Worm (Caenorhabditis elegans) whole organism, L4 larva: ENCODE measurements around the gene lmp-2.

ENCODE experiments used
- D1046.2 ChIP-seq: fragments of 200-800 bp; sonication (Bioruptor generic); IDR thresholded peaks from 2 replicates; pipeline ENCODE4 v1.3.6; 2022; ENCODE audit warnings: missing genetic modification characterization, missing compliant biosample characterization
- F49E8.2 ChIP-seq: sonication (generic microtip); optimal IDR thresholded peaks from 2 replicates; lab custom pipeline; 2016; ENCODE audit warnings: missing compliant biosample characterization, mild to moderate bottlenecking, missing genetic modification characterization, borderline replicate concordance
- R02D3.7 ChIP-seq: fragments of 150-350 bp; sonication (generic microtip); optimal IDR thresholded peaks from 3 replicates; lab custom pipeline; 2014; ENCODE audit warnings: missing biosample characterization, missing genetic modification characterization
- Y48G9A.11 ChIP-seq: fragments of 200-800 bp; sonication (Bioruptor generic); IDR thresholded peaks from 2 replicates; pipeline ENCODE4 v1.3.6; 2022; ENCODE audit warnings: missing genetic modification reagents, missing genetic modification characterization, missing compliant biosample characterization
- ZK546.5 ChIP-seq, 2 experiments: sonication (generic microtip); optimal IDR thresholded peaks; 2 replicates each; lab custom pipeline; 2017; ENCODE audit warnings: missing biosample characterization in 2 of 2, missing genetic modification characterization in 2 of 2
- aha-1 ChIP-seq: fragments of 150-350 bp; peaks from one replicate; lab custom pipeline; 2014; ENCODE audit warnings: missing biosample characterization, missing genetic modification characterization
- ama-1 ChIP-seq: fragments of 150-350 bp; optimal IDR thresholded peaks from 2 replicates; lab custom pipeline; 2014; ENCODE audit warnings: inconsistent platforms, mixed read lengths
- arid-1 ChIP-seq: fragments of 200-800 bp; sonication (Bioruptor generic); conservative IDR thresholded peaks from 2 replicates; pipeline ENCODE4 v1.3.6; 2022; ENCODE audit warnings: missing genetic modification reagents, missing genetic modification characterization, missing compliant biosample characterization
- attf-4 ChIP-seq: sonication (generic microtip); optimal IDR thresholded peaks from 3 replicates; lab custom pipeline; 2017; ENCODE audit warnings: missing biosample characterization, missing genetic modification characterization
- ceh-28 ChIP-seq: fragments of 150-350 bp; optimal IDR thresholded peaks from 2 replicates; lab custom pipeline; 2014; ENCODE audit warnings: missing biosample characterization, missing genetic modification reagents, missing genetic modification characterization
- ceh-62 ChIP-seq: sonication (generic microtip); optimal IDR thresholded peaks from 2 replicates; lab custom pipeline; 2017; ENCODE audit warnings: missing biosample characterization, missing genetic modification characterization
- ces-1 ChIP-seq: fragments of 150-350 bp; sonication (generic microtip); optimal IDR thresholded peaks from 4 replicates; lab custom pipeline; 2014; ENCODE audit warnings: missing biosample characterization, missing genetic modification reagents, missing genetic modification characterization
- cey-2 ChIP-seq: sonication (generic microtip); optimal IDR thresholded peaks from 3 replicates; lab custom pipeline; 2017; ENCODE audit warnings: missing genetic modification characterization, mild to moderate bottlenecking, missing compliant biosample characterization, antibody characterized with exemption, borderline replicate concordance; ENCODE audit not compliant: insufficient read depth
- daf-12 ChIP-seq: fragments of 150-350 bp; optimal IDR thresholded peaks from 2 replicates; lab custom pipeline; 2014; ENCODE audit warnings: missing biosample characterization, missing genetic modification reagents, missing genetic modification characterization
- daf-16 ChIP-seq, 3 experiments: sonication (generic microtip); optimal IDR thresholded peaks; 2 replicates each; lab custom pipeline; 2016 to 2017; ENCODE audit warnings: missing genetic modification characterization in 3 of 3, missing genetic modification reagents in 3 of 3, mild to moderate bottlenecking in 2 of 3, missing compliant biosample characterization in 2 of 3, missing biosample characterization in 1 of 3, moderate library complexity in 1 of 3
- daf-8 ChIP-seq: fragments of 200-800 bp; sonication (Bioruptor generic); IDR thresholded peaks from 2 replicates; pipeline ENCODE4 v1.3.6; 2022; ENCODE audit warnings: missing genetic modification characterization, missing compliant biosample characterization
- dmd-6 ChIP-seq: fragments of 200-800 bp; sonication (Bioruptor generic); IDR thresholded peaks from 2 replicates; pipeline ENCODE4 v1.3.6; 2022; ENCODE audit warnings: missing genetic modification reagents, missing genetic modification characterization, missing compliant biosample characterization
- dmd-9 ChIP-seq: fragments of 200-800 bp; sonication (Bioruptor generic); IDR thresholded peaks from 2 replicates; pipeline ENCODE4 v1.3.6; 2022; ENCODE audit warnings: missing genetic modification reagents, missing genetic modification characterization, missing compliant biosample characterization
- dve-1 ChIP-seq: sonication (generic microtip); optimal IDR thresholded peaks from 2 replicates; lab custom pipeline; 2017; ENCODE audit warnings: antibody characterized with exemption, mild to moderate bottlenecking, missing genetic modification characterization, missing compliant biosample characterization; ENCODE audit not compliant: insufficient read depth
- egl-43 ChIP-seq: fragments of 200-800 bp; sonication (Bioruptor generic); IDR thresholded peaks from 2 replicates; pipeline ENCODE4 v1.3.6; 2022; ENCODE audit warnings: missing genetic modification reagents, missing genetic modification characterization, missing compliant biosample characterization
- gei-8 ChIP-seq: fragments of 200-800 bp; sonication (Bioruptor generic); optimal IDR thresholded peaks from 2 replicates; lab custom pipeline; 2018; ENCODE audit warnings: mild to moderate bottlenecking, missing genetic modification characterization, missing compliant biosample characterization
- hif-1 ChIP-seq, 2 experiments: sonication (generic microtip); optimal IDR thresholded peaks; 2 replicates each; lab custom pipeline; 2016 to 2017; ENCODE audit warnings: missing compliant biosample characterization in 2 of 2, missing genetic modification characterization in 2 of 2, missing genetic modification reagents in 2 of 2, missing genotype in 2 of 2, mild to moderate bottlenecking in 1 of 2
- hlh-11 ChIP-seq: fragments of 200-800 bp; sonication (Bioruptor generic); optimal IDR thresholded peaks from 2 replicates; lab custom pipeline; 2018; ENCODE audit warnings: mild to moderate bottlenecking, missing genetic modification characterization, missing compliant biosample characterization
- hlh-30 ChIP-seq: sonication (generic microtip); optimal IDR thresholded peaks from 2 replicates; lab custom pipeline; 2017; ENCODE audit warnings: antibody characterized with exemption, mild to moderate bottlenecking, missing genetic modification characterization, missing compliant biosample characterization; ENCODE audit not compliant: insufficient read depth
- lir-3 ChIP-seq: sonication (generic microtip); optimal IDR thresholded peaks from 2 replicates; lab custom pipeline; 2016; ENCODE audit warnings: mild to moderate bottlenecking, missing genetic modification characterization, missing compliant biosample characterization
- lsy-2 ChIP-seq, 2 experiments: fragments of 150-350 bp in 1 of 2; sonication (generic microtip) in 1 of 2; optimal IDR thresholded peaks; 2 replicates each; lab custom pipeline; 2014 to 2017; ENCODE audit warnings: missing biosample characterization in 2 of 2, missing genetic modification characterization in 2 of 2
- madf-5 ChIP-seq, 2 experiments: fragments of 200-800 bp; sonication (Bioruptor generic); IDR thresholded peaks; 2 replicates each; pipeline ENCODE4 v1.3.6; 2022; ENCODE audit warnings: missing compliant biosample characterization in 2 of 2, missing genetic modification characterization in 2 of 2
- madf-9 ChIP-seq: fragments of 200-800 bp; sonication (Bioruptor generic); conservative IDR thresholded peaks from 2 replicates; pipeline ENCODE4 v1.3.6; 2022; ENCODE audit warnings: missing genetic modification reagents, missing genetic modification characterization, missing compliant biosample characterization
- mdt-29 ChIP-seq: fragments of 200-800 bp; sonication (Bioruptor generic); IDR thresholded peaks from 2 replicates; pipeline ENCODE4 v1.3.6; 2022; ENCODE audit warnings: missing genetic modification reagents, missing genetic modification characterization, missing compliant biosample characterization
- mep-1 ChIP-seq: fragments of 150-350 bp; sonication (generic microtip); optimal IDR thresholded peaks from 3 replicates; lab custom pipeline; 2014; ENCODE audit warnings: missing biosample characterization, missing genetic modification characterization
- mxl-3 ChIP-seq: fragments of 200-800 bp; sonication (Bioruptor generic); optimal IDR thresholded peaks from 2 replicates; lab custom pipeline; 2018; ENCODE audit warnings: mild to moderate bottlenecking, missing genetic modification characterization, missing compliant biosample characterization
- nhr-10 ChIP-seq: fragments of 150-350 bp; optimal IDR thresholded peaks from 2 replicates; lab custom pipeline; 2014; ENCODE audit warnings: missing biosample characterization, missing genetic modification characterization
- nhr-11 ChIP-seq: fragments of 150-350 bp; optimal IDR thresholded peaks from 2 replicates; lab custom pipeline; 2014; ENCODE audit warnings: missing biosample characterization, missing genetic modification characterization
- nhr-237 ChIP-seq: sonication (generic microtip); optimal IDR thresholded peaks from 2 replicates; lab custom pipeline; 2017; ENCODE audit warnings: missing biosample characterization, missing genetic modification characterization
- nhr-28 ChIP-seq: fragments of 150-350 bp; optimal IDR thresholded peaks from 2 replicates; lab custom pipeline; 2014; ENCODE audit warnings: missing biosample characterization, missing genetic modification characterization
- rbr-2 ChIP-seq: sonication (generic microtip); optimal IDR thresholded peaks from 2 replicates; lab custom pipeline; 2016; ENCODE audit warnings: missing genotype, missing genetic modification characterization, missing compliant biosample characterization
- saeg-2 ChIP-seq: fragments of 200-800 bp; sonication (Bioruptor generic); IDR thresholded peaks from 2 replicates; pipeline ENCODE4 v1.3.6; 2022; ENCODE audit warnings: missing genetic modification reagents, missing genetic modification characterization, missing compliant biosample characterization
- sdz-12 ChIP-seq: fragments of 200-800 bp; sonication (Bioruptor generic); optimal IDR thresholded peaks from 2 replicates; lab custom pipeline; 2018; ENCODE audit warnings: mild to moderate bottlenecking, missing genetic modification characterization, missing compliant biosample characterization
- skn-1 ChIP-seq: fragments of 150-350 bp; optimal IDR thresholded peaks from 2 replicates; lab custom pipeline; 2014; ENCODE audit warnings: missing biosample characterization, missing genetic modification characterization
- snpc-1.2 ChIP-seq: fragments of 200-800 bp; sonication (Bioruptor generic); IDR thresholded peaks from 2 replicates; pipeline ENCODE4 v1.3.6; 2022; ENCODE audit warnings: missing genetic modification reagents, missing genetic modification characterization, missing compliant biosample characterization
- unc-39 ChIP-seq: sonication (generic microtip); optimal IDR thresholded peaks from 2 replicates; lab custom pipeline; 2017; ENCODE audit warnings: missing biosample characterization, missing genetic modification characterization
- unc-62 ChIP-seq, 3 experiments: fragments of 150-350 bp in 1 of 3; sonication (generic microtip); optimal IDR thresholded peaks in 2 of 3; peaks in 1 of 3; 1 replicate in 1 of 3; 2 replicates in 2 of 3; lab custom pipeline; 2014 to 2017; ENCODE audit warnings: missing biosample characterization in 3 of 3, missing genetic modification characterization in 3 of 3, missing genetic modification reagents in 3 of 3, missing genotype in 1 of 3
- vab-7 ChIP-seq: fragments of 200-800 bp; sonication (Bioruptor generic); IDR thresholded peaks from 2 replicates; pipeline ENCODE4 v1.3.6; 2022; ENCODE audit warnings: missing genetic modification reagents, missing genetic modification characterization, missing compliant biosample characterization
- zag-1 ChIP-seq: fragments of 150-350 bp; optimal IDR thresholded peaks from 2 replicates; lab custom pipeline; 2014; ENCODE audit warnings: missing biosample characterization, missing genetic modification characterization
- zfp-2 ChIP-seq: sonication (generic microtip); optimal IDR thresholded peaks from 2 replicates; lab custom pipeline; 2016; ENCODE audit warnings: mild to moderate bottlenecking, missing genetic modification characterization, missing compliant biosample characterization
- zfp-3 ChIP-seq: fragments of 200-800 bp; sonication (Bioruptor generic); conservative IDR thresholded peaks from 2 replicates; pipeline ENCODE4 v1.3.6; 2022; ENCODE audit warnings: missing genetic modification reagents, missing genetic modification characterization, missing compliant biosample characterization
- zip-2 ChIP-seq: fragments of 150-350 bp; optimal IDR thresholded peaks from 2 replicates; lab custom pipeline; 2014; ENCODE audit warnings: missing biosample characterization, missing genetic modification characterization
- ztf-11 ChIP-seq: fragments of 150-350 bp; optimal IDR thresholded peaks from 2 replicates; lab custom pipeline; 2014; ENCODE audit warnings: missing biosample characterization, missing genetic modification characterization
- ztf-7 ChIP-seq: fragments of 150-350 bp; optimal IDR thresholded peaks from 2 replicates; lab custom pipeline; 2014; ENCODE audit warnings: missing biosample characterization, missing genetic modification characterization

The lmp-2 gene

DNA sequence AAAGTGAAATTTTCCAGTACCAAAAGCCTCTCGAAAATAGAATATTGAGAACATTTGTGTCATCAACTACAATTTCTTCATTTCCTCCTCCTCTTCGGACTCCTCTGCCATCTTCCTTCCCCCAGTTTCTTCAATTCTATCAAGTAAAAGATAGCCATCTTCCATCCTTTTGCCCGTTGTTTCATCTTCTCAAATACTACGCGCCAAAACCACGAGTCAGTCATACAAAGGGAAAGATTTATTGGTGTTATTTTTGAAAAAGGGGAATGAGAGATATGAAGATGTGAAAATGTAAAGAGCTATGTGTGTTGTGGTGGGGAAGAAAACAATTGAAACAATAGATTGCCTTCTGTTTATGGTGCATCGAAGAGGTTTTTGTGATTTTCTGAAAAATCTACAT is 3.2 kb upstream of the lmp-2 start:
- TF ChIP-seq nhr-28 (peak; percentile 31), mxl-3 (GFP tag; lab: Kevin White, UChicago) (peak; percentile 6), zfp-2 (tag; lab: Kevin White, UChicago) (no peak), ztf-11 (tag; lab: Kevin White, UChicago) (no peak), nhr-10 (tag; lab: Kevin White, UChicago) (no peak), hlh-11 (tag; lab: Kevin White, UChicago) (peak; percentile 1), lsy-2 (tag; optimal IDR thresholded peaks at IDR 0.05; lab: Kevin White, UChicago) (peak in 1 of 2 experiments; percentile 3), D1046.2 (GFP tag; lab: Robert Waterston, UW) (no peak), vab-7 (no peak), daf-12 (tag; lab: Kevin White, UChicago) (no peak), mep-1 (tag; lab: Kevin White, UChicago) (peak; percentile 20), lir-3 (no peak), mdt-29 (GFP tag; lab: Robert Waterston, UW) (no peak), sdz-12 (GFP tag; lab: Kevin White, UChicago) (no peak), ZK546.5 (tag; optimal IDR thresholded peaks at IDR 0.05; lab: Kevin White, UChicago) (no peak), madf-5 (GFP tag; IDR thresholded peaks at IDR 0.05; lab: Robert Waterston, UW) (no peak), zag-1 (tag; lab: Kevin White, UChicago) (no peak), unc-62 (GFP tag; optimal IDR thresholded peaks at IDR 0.05 in 1 of 2; lab: Kevin White, UChicago) (peak in 1 of 2 experiments; percentile 100), unc-62 (tag; optimal IDR thresholded peaks at IDR 0.05; lab: Kevin White, UChicago) (no peak), hlh-30 (tag; lab: Kevin White, UChicago) (peak; percentile 85), daf-8 (GFP tag; lab: Robert Waterston, UW) (no peak), cey-2 (no peak), nhr-11 (tag; lab: Kevin White, UChicago) (peak; percentile 47), hif-1 (tag; optimal IDR thresholded peaks at IDR 0.05; lab: Kevin White, UChicago) (no peak)

DNA sequence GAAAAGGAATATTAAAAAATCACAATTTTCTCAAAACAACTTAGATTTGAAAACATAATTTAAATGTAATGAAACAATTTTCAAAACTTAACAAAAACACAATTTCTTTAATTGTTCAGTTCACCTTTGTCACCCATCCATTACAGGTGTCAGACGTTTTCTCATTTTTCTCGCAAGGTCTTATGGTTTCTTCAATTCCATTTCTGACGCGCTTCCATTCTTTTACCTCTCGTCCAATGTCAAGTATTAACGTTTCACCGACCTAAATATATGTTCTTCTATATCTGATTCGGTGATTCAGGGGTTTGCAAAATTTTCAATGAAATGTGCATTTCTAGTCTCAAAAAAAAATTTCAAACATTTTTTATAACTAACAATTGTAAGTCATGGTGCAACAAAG is 1.9 kb upstream of the lmp-2 start:
- TF ChIP-seq zfp-3 (GFP tag; lab: Robert Waterston, UW) (no peak), ces-1 (GFP tag; lab: Kevin White, UChicago) (no peak), rbr-2 (tag; lab: Kevin White, UChicago) (no peak), saeg-2 (GFP tag; lab: Robert Waterston, UW) (no peak), ceh-62 (tag; lab: Kevin White, UChicago) (no peak), dmd-9 (no peak), ama-1 (lab: Kevin White, UChicago) (no peak), madf-9 (no peak), skn-1 (tag; lab: Kevin White, UChicago) (no peak), zip-2 (no peak), nhr-237 (tag; lab: Kevin White, UChicago) (no peak)

DNA sequence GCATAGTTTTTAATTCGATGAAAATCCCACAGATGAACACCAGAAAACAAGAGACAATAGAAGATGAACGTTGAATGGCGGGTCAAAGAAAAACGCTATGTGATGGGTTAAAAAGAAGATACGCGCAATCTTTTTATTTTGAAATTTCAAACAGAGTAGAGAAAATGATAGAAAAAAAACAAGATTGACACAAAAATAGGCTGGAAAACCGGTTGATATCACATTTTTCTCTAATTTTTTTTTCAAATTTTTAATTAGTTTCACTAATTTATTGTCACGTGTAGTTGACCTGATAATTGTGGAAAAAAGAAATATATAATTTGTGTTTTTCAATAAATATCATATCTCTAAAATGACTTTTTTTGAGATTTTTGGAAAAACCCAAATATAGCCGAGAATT is 1.3 kb upstream of the lmp-2 start, which contains the start of gene C05D9.9:
Gene C05D9.9 (minus strand): TSS at position 101 of the 400 bp plus-strand sequence.
- TF ChIP-seq F49E8.2 (tag; lab: Kevin White, UChicago) (no peak), mep-1 (tag; lab: Kevin White, UChicago) (no peak), arid-1 (GFP tag; lab: Robert Waterston, UW) (no peak), ceh-28 (tag; lab: Kevin White, UChicago) (no peak), ztf-7 (tag; lab: Kevin White, UChicago) (no peak), R02D3.7 (tag; lab: Kevin White, UChicago) (no peak), dmd-6 (GFP tag; lab: Robert Waterston, UW) (peak; percentile 34; the same call in 1 of the 2 replicates), nhr-11 (tag; lab: Kevin White, UChicago) (no peak), unc-39 (tag; lab: Kevin White, UChicago) (no peak), snpc-1.2 (no peak), Y48G9A.11 (GFP tag; lab: Robert Waterston, UW) (no peak), gei-8 (GFP tag; lab: Kevin White, UChicago) (no peak), nhr-237 (tag; lab: Kevin White, UChicago) (no peak), attf-4 (no peak), egl-43 (no peak), daf-16 (GFP tag; optimal IDR thresholded peaks at IDR 0.05; lab: Kevin White, UChicago) (no peak), daf-16 (tag; optimal IDR thresholded peaks at IDR 0.05; lab: Kevin White, UChicago) (no peak), dve-1 (no peak), hlh-30 (tag; lab: Kevin White, UChicago) (peak; percentile 2), aha-1 (tag; lab: Kevin White, UChicago) (peak; percentile 88)
